Fruit fly (Drosophila melanogaster) whole organism, adult: Measurements from ENCODE around the gene Vps60.
A peak's percentile ranks its signal among the peaks of the same experiment; 100 is the strongest.

Source experiments
- kay ChIP-seq: fragments of 200-800 bp; sonication (Bioruptor generic); peaks from one replicate; lab custom pipeline; 2016; ENCODE audit warnings: missing biosample characterization, missing genetic modification characterization, borderline replicate concordance
- tj ChIP-seq: fragments of 200-800 bp; sonication (Bioruptor generic); optimal IDR thresholded peaks from 3 replicates; lab custom pipeline; 2017; ENCODE audit warnings: missing biosample characterization, mild to moderate bottlenecking, missing genetic modification characterization, moderate library complexity

- TF ChIP-seq tj (peak; percentile 39), kay (GFP tag; lab: Kevin White, UChicago) (no peak)
These were observed 36.4 kb upstream of the Vps60 start for dm6 chr3L:17657728-17658379.
